Worm (Caenorhabditis elegans) whole organism, early embryonic: ENCODE results near the gene nas-3.

Source experiments
- F13C5.2 ChIP-seq: sonication (generic microtip); optimal IDR thresholded peaks from 2 replicates; lab custom pipeline; 2017; ENCODE audit warnings: mild to moderate bottlenecking, missing genetic modification characterization, inconsistent platforms, missing compliant biosample characterization
- aly-1 ChIP-seq: sonication (generic microtip); optimal IDR thresholded peaks from 2 replicates; lab custom pipeline; 2016; ENCODE audit warnings: missing genetic modification characterization, missing compliant biosample characterization
- ama-1 ChIP-seq: fragments of 150-350 bp; optimal IDR thresholded peaks from 2 replicates; lab custom pipeline; 2014
- ceh-13 ChIP-seq: fragments of 200-800 bp; sonication (Bioruptor generic); optimal IDR thresholded peaks from 2 replicates; lab custom pipeline; 2018; ENCODE audit warnings: mild to moderate bottlenecking, missing genetic modification characterization, missing compliant biosample characterization
- ceh-36 ChIP-seq: sonication (generic microtip); optimal IDR thresholded peaks from 2 replicates; lab custom pipeline; 2016; ENCODE audit warnings: missing genetic modification characterization, inconsistent platforms, missing compliant biosample characterization
- ets-7 ChIP-seq: sonication (generic microtip); optimal IDR thresholded peaks from 2 replicates; lab custom pipeline; 2016; ENCODE audit warnings: missing genotype, missing genetic modification characterization, missing compliant biosample characterization
- flt-1 ChIP-seq: fragments of 200-800 bp; sonication (Bioruptor generic); IDR thresholded peaks from 2 replicates; pipeline ENCODE4 v1.3.6; 2022; ENCODE audit warnings: missing genetic modification characterization, missing compliant biosample characterization
- hnd-1 ChIP-seq: sonication (generic microtip); optimal IDR thresholded peaks from 2 replicates; lab custom pipeline; 2016; ENCODE audit warnings: missing genetic modification characterization, missing compliant biosample characterization
- pes-1 ChIP-seq: fragments of 200-800 bp; sonication (Bioruptor generic); IDR thresholded peaks from 2 replicates; pipeline ENCODE4 v1.3.6; 2022; ENCODE audit warnings: missing genetic modification reagents, missing genetic modification characterization, missing compliant biosample characterization
- sea-1 ChIP-seq: fragments of 200-800 bp; sonication (Bioruptor generic); conservative IDR thresholded peaks from 2 replicates; pipeline ENCODE4 v1.3.6; 2022; ENCODE audit warnings: missing genetic modification characterization, missing compliant biosample characterization
- tbx-37 ChIP-seq: fragments of 200-800 bp; sonication (Bioruptor generic); conservative IDR thresholded peaks from 2 replicates; pipeline ENCODE4 v1.3.6; 2022; ENCODE audit warnings: missing genetic modification reagents, missing genetic modification characterization, missing compliant biosample characterization
- tra-4 ChIP-seq: sonication (generic microtip); optimal IDR thresholded peaks from 2 replicates; lab custom pipeline; 2017; ENCODE audit warnings: missing genetic modification characterization, missing compliant biosample characterization

DNA sequence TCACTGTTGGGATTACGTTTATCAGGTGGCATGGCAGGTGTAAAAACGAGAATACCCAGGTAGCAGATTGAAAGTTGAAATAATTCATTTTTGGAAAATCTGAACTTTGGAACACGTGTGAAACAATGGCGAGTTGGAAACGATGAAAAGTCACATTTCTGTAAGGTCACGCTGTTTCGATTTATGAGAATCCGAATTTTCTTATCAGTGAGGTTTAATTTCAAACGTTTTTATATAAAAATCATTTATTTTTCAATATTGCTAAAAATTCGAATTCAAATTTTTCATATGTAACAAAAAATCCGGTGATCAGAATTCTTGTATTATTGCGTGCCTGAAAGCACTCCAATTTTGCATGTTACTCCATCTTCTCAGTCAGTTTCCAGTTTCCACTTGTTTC lies 15.4 kb upstream of the nas-3 start, which contains the start of gene F07D3.3:
- TF ChIP-seq tra-4 (tag; lab: Kevin White, UChicago) (no peak), ama-1 (lab: Kevin White, UChicago) (no peak), aly-1 (no peak), ceh-36 (no peak), F13C5.2 (tag; lab: Kevin White, UChicago) (no peak), pes-1 (GFP tag; lab: Robert Waterston, UW) (no peak), ets-7 (no peak), flt-1 (GFP tag; lab: Robert Waterston, UW) (no peak), tbx-37 (GFP tag; lab: Robert Waterston, UW) (no peak), sea-1 (GFP tag; lab: Robert Waterston, UW) (no peak), ceh-13 (GFP tag; lab: Kevin White, UChicago) (no peak), hnd-1 (tag; lab: Kevin White, UChicago) (no peak)
